Worm (Caenorhabditis elegans) whole organism, L1 larva: Measurements from ENCODE around the gene elt-2.
A peak's percentile ranks its signal among the peaks of the same experiment; 100 is the strongest.

Experiments used
- F16B12.6 ChIP-seq: fragments of 150-350 bp; optimal IDR thresholded peaks from 2 replicates; lab custom pipeline; 2014; ENCODE audit warnings: missing biosample characterization, missing genetic modification characterization
- Y116A8C.19 ChIP-seq: sonication (generic microtip); optimal IDR thresholded peaks from 2 replicates; lab custom pipeline; 2016; ENCODE audit warnings: missing compliant biosample characterization, missing genetic modification characterization, borderline replicate concordance
- aha-1 ChIP-seq: fragments of 150-350 bp; optimal IDR thresholded peaks from 2 replicates; lab custom pipeline; 2014; ENCODE audit warnings: missing biosample characterization, missing genetic modification characterization
- aly-2 ChIP-seq: fragments of 150-350 bp; optimal IDR thresholded peaks from 2 replicates; lab custom pipeline; 2014; ENCODE audit warnings: missing biosample characterization, missing genetic modification characterization
- ceh-8 ChIP-seq: fragments of 200-800 bp; sonication (Bioruptor generic); optimal IDR thresholded peaks from 2 replicates; lab custom pipeline; 2018; ENCODE audit warnings: mild to moderate bottlenecking, missing genetic modification characterization, moderate library complexity, missing compliant biosample characterization
- dsc-1 ChIP-seq: sonication (generic microtip); optimal IDR thresholded peaks from 2 replicates; lab custom pipeline; 2016; ENCODE audit warnings: mild to moderate bottlenecking, missing genetic modification characterization, missing compliant biosample characterization
- efl-1 ChIP-seq, 4 experiments: fragments of 150-350 bp; optimal IDR thresholded peaks in 3 of 4; peaks in 1 of 4; 1 replicate in 1 of 4; 2 replicates in 3 of 4; lab custom pipeline; 2014; ENCODE audit warnings: missing biosample characterization in 2 of 4, missing genetic modification characterization in 2 of 4, missing genetic modification reagents in 2 of 4
- ets-5 ChIP-seq: fragments of 200-800 bp; sonication (Bioruptor generic); IDR thresholded peaks from 2 replicates; pipeline ENCODE4 v1.3.6; 2022; ENCODE audit warnings: missing genetic modification characterization, missing compliant biosample characterization
- fkh-4 ChIP-seq: sonication (generic microtip); optimal IDR thresholded peaks from 2 replicates; lab custom pipeline; 2016; ENCODE audit warnings: missing compliant biosample characterization, missing genetic modification characterization, borderline replicate concordance
- fkh-8 ChIP-seq: sonication (generic microtip); optimal IDR thresholded peaks from 2 replicates; lab custom pipeline; 2016; ENCODE audit warnings: mild to moderate bottlenecking, missing genetic modification characterization, missing compliant biosample characterization
- grh-1 ChIP-seq: fragments of 200-800 bp; sonication (Bioruptor generic); IDR thresholded peaks from 2 replicates; pipeline ENCODE4 v1.3.6; 2022; ENCODE audit warnings: missing genetic modification reagents, missing genetic modification characterization, missing compliant biosample characterization
- hlh-4 ChIP-seq: sonication (generic microtip); optimal IDR thresholded peaks from 2 replicates; lab custom pipeline; 2016; ENCODE audit warnings: mild to moderate bottlenecking, missing genetic modification characterization, missing compliant biosample characterization
- hpl-2 ChIP-seq: fragments of 150-350 bp; optimal IDR thresholded peaks from 2 replicates; lab custom pipeline; 2014; ENCODE audit warnings: missing biosample characterization, missing genetic modification reagents, missing genetic modification characterization
- isw-1 ChIP-seq: fragments of 200-800 bp; sonication (Bioruptor generic); IDR thresholded peaks from 2 replicates; pipeline ENCODE4 v1.3.6; 2022; ENCODE audit warnings: missing genetic modification characterization, missing compliant biosample characterization
- lin-14 ChIP-seq: fragments of 200-800 bp; sonication (Bioruptor generic); optimal IDR thresholded peaks from 2 replicates; lab custom pipeline; 2018; ENCODE audit warnings: mild to moderate bottlenecking, missing genetic modification characterization, moderate library complexity, missing compliant biosample characterization
- lin-15B ChIP-seq: fragments of 150-350 bp; sonication (generic microtip); optimal IDR thresholded peaks from 3 replicates; lab custom pipeline; 2014; ENCODE audit warnings: missing biosample characterization, missing genetic modification characterization
- lir-3 ChIP-seq: sonication (generic microtip); optimal IDR thresholded peaks from 2 replicates; lab custom pipeline; 2016; ENCODE audit warnings: mild to moderate bottlenecking, missing genetic modification characterization, moderate library complexity, missing compliant biosample characterization; ENCODE audit not compliant: poor library complexity
- lsy-2 ChIP-seq, 2 experiments: fragments of 150-350 bp; optimal IDR thresholded peaks; 2 replicates each; lab custom pipeline; 2014; ENCODE audit warnings: missing biosample characterization in 2 of 2, missing genetic modification characterization in 2 of 2
- mef-2 ChIP-seq: fragments of 150-350 bp; optimal IDR thresholded peaks from 2 replicates; lab custom pipeline; 2014; ENCODE audit warnings: missing biosample characterization, missing genetic modification characterization
- nhr-12 ChIP-seq: sonication (generic microtip); optimal IDR thresholded peaks from 2 replicates; lab custom pipeline; 2017; ENCODE audit warnings: missing biosample characterization, missing genetic modification characterization
- nhr-20 ChIP-seq: sonication (generic microtip); optimal IDR thresholded peaks from 2 replicates; lab custom pipeline; 2016; ENCODE audit warnings: mild to moderate bottlenecking, missing genetic modification characterization, missing compliant biosample characterization
- nhr-77 ChIP-seq: fragments of 150-350 bp; optimal IDR thresholded peaks from 2 replicates; lab custom pipeline; 2014; ENCODE audit warnings: missing biosample characterization, missing genetic modification characterization
- nhr-84 ChIP-seq: sonication (generic microtip); optimal IDR thresholded peaks from 2 replicates; lab custom pipeline; 2017; ENCODE audit warnings: missing biosample characterization, missing genetic modification characterization
- nhr-85 ChIP-seq: sonication (generic microtip); peaks from one replicate; lab custom pipeline; 2016; ENCODE audit warnings: missing genetic modification characterization, inconsistent platforms, missing compliant biosample characterization
- pag-3 ChIP-seq: sonication (generic microtip); optimal IDR thresholded peaks from 2 replicates; lab custom pipeline; 2017; ENCODE audit warnings: missing genetic modification characterization, mild to moderate bottlenecking, missing compliant biosample characterization, antibody characterized with exemption, borderline replicate concordance; ENCODE audit not compliant: insufficient read depth
- pax-3 ChIP-seq: fragments of 200-800 bp; sonication (Bioruptor generic); optimal IDR thresholded peaks from 2 replicates; lab custom pipeline; 2018; ENCODE audit warnings: mild to moderate bottlenecking, missing genetic modification characterization, moderate library complexity, missing compliant biosample characterization
- pqm-1 ChIP-seq: sonication (generic microtip); optimal IDR thresholded peaks from 3 replicates; lab custom pipeline; 2017; ENCODE audit warnings: missing biosample characterization, missing genetic modification characterization
- sptf-1 ChIP-seq: fragments of 150-350 bp; optimal IDR thresholded peaks from 2 replicates; lab custom pipeline; 2014; ENCODE audit warnings: missing biosample characterization, missing genetic modification characterization
- sup-37 ChIP-seq: fragments of 200-800 bp; sonication (Bioruptor generic); optimal IDR thresholded peaks from 2 replicates; lab custom pipeline; 2018; ENCODE audit warnings: mild to moderate bottlenecking, missing genetic modification characterization, missing compliant biosample characterization
- tbx-2 ChIP-seq: sonication (generic microtip); optimal IDR thresholded peaks from 2 replicates; lab custom pipeline; 2016; ENCODE audit warnings: missing genetic modification characterization, missing compliant biosample characterization
- tlp-1 ChIP-seq: fragments of 150-350 bp; optimal IDR thresholded peaks from 2 replicates; lab custom pipeline; 2014; ENCODE audit warnings: missing biosample characterization, missing genetic modification characterization
- unc-130 ChIP-seq: fragments of 150-350 bp; optimal IDR thresholded peaks from 2 replicates; lab custom pipeline; 2017; ENCODE audit warnings: missing biosample characterization, missing genetic modification characterization, inconsistent platforms
- unc-62 ChIP-seq: fragments of 150-350 bp; optimal IDR thresholded peaks from 2 replicates; lab custom pipeline; 2014; ENCODE audit warnings: missing biosample characterization, missing genetic modification reagents, missing genetic modification characterization
- vab-15 ChIP-seq: sonication (generic microtip); optimal IDR thresholded peaks from 2 replicates; lab custom pipeline; 2017; ENCODE audit warnings: missing genotype, mild to moderate bottlenecking, missing genetic modification characterization, missing compliant biosample characterization
- zag-1 ChIP-seq: fragments of 150-350 bp; optimal IDR thresholded peaks from 2 replicates; lab custom pipeline; 2014; ENCODE audit warnings: missing biosample characterization, missing genetic modification characterization
- zip-4 ChIP-seq: fragments of 200-800 bp; sonication (Bioruptor generic); optimal IDR thresholded peaks from 2 replicates; lab custom pipeline; 2018; ENCODE audit warnings: mild to moderate bottlenecking, missing genetic modification characterization, moderate library complexity, missing compliant biosample characterization

elt-2 gene

DNA sequence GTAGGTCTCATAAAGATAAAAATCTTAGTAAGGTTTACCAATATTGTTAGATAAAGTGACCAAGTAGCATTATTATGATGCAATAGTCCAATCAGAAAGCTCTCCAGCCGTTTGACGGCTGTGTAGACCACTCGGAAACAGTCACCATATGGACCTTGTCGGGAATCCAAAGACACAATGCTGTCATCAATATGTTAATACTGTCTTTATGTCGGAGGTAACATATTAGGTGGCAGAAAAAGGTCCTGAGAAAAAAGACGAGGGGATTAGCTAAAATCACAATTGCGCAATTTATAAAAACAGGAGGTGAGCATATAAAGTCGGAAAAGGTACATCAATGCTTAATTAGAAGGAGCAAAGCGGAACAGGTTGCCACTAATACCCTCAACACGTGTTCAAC, 26.9 kb downstream of the elt-2 start:
- TF ChIP-seq unc-62 (GFP tag; lab: Kevin White, UChicago) (no peak), fkh-4 (tag; lab: Kevin White, UChicago) (no peak), isw-1 (GFP tag; lab: Robert Waterston, UW) (no peak), F16B12.6 (tag; lab: Kevin White, UChicago) (no peak), aly-2 (tag; lab: Kevin White, UChicago) (no peak), ets-5 (GFP tag; lab: Robert Waterston, UW) (no peak), zag-1 (tag; lab: Kevin White, UChicago) (no peak), hpl-2 (GFP tag; lab: Kevin White, UChicago) (no peak), pax-3 (tag; lab: Kevin White, UChicago) (no peak), lir-3 (tag; lab: Kevin White, UChicago) (no peak), nhr-84 (tag; lab: Kevin White, UChicago) (no peak)

DNA sequence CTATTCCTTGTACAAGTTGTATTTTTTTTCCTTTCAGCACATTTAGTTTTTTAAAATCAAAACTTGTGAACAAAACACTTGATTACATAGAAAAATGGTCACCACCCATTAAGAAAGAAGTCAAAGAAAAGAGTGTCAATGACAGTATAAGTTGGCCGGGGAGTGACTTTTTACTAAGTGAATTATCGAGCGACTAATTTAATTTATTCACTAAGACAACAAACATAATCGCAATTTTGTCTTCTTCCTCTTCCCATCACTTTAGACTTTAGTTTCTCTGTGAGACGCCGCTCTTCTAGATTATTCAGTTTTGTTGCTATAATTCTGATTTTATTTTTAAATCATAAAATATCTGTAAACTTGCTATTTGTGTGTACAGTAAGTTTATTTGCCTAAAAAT, 33.0 kb downstream of the elt-2 start:
- no peak for TF ChIP-seq vab-15 (tag; lab: Kevin White, UChicago)
- TF ChIP-seq nhr-77 (tag; lab: Kevin White, UChicago), result no peak
- TF ChIP-seq ceh-8 (GFP tag; lab: Kevin White, UChicago), result peak; percentile 63
- TF ChIP-seq nhr-85 (tag; lab: Kevin White, UChicago), result peak; percentile 64

DNA sequence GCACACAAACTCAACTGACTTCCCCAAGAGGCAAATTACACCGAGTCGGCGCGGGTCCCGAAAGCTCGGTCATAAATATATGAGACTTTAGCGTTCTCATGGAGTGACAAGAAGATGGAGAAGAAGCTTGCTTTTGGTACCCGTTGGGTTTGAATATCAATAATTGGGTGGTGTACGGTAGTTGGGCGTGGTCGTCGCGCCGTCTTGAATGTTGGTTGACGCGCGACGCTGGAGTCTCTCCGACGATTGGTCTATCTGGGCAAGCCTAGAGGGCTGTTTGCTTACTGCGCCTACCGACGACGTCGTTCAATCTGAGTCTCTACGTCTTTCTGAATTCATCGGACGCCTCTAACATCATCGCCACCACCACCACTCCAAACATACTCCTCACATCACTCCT, 33.8 kb downstream of the elt-2 start:
- TF ChIP-seq lin-14 (GFP tag; lab: Kevin White, UChicago), result no peak
- TF ChIP-seq lsy-2 (tag; optimal IDR thresholded peaks at IDR 0.05; lab: Kevin White, UChicago), result peak in 1 of 2 experiments; percentile 41
- no peak for TF ChIP-seq unc-130 (tag; lab: Kevin White, UChicago)
- no peak for TF ChIP-seq sup-37 (GFP tag; lab: Kevin White, UChicago)
- no peak for TF ChIP-seq sptf-1 (tag; lab: Kevin White, UChicago)
- TF ChIP-seq tlp-1 (tag; lab: Kevin White, UChicago), result no peak
- no peak for TF ChIP-seq nhr-20 (tag; lab: Kevin White, UChicago)

DNA sequence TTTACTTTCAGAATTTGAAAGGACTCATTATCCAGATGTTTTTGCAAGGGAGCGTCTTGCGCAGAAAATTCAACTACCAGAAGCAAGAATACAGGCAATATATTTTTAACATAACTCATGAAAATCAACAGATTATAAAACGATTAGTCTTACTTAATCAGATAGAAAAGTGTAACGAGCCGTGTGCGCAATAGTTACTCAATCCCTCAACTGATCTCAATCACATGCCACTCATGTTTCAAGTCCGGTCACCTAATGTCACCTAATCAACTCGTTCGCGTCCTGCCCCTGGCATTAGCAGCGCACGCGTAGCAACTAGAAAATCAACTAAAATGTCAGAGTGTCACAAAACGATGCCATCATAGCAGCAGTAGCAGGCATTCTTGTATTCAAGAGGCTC, 35.5 kb downstream of the elt-2 start:
- TF ChIP-seq grh-1 (GFP tag; lab: Robert Waterston, UW), result 0 out of 2 replicates have a peak, but pooled peaks have one; percentile 19
- no peak for TF ChIP-seq ets-5 (GFP tag; lab: Robert Waterston, UW)
- TF ChIP-seq nhr-12 (tag; lab: Kevin White, UChicago), result no peak
- TF ChIP-seq aha-1, result no peak
- no peak for TF ChIP-seq zag-1 (tag; lab: Kevin White, UChicago)
- peak; percentile 74 for TF ChIP-seq nhr-85 (tag; lab: Kevin White, UChicago)
- TF ChIP-seq fkh-8 (tag; lab: Kevin White, UChicago), result no peak

DNA sequence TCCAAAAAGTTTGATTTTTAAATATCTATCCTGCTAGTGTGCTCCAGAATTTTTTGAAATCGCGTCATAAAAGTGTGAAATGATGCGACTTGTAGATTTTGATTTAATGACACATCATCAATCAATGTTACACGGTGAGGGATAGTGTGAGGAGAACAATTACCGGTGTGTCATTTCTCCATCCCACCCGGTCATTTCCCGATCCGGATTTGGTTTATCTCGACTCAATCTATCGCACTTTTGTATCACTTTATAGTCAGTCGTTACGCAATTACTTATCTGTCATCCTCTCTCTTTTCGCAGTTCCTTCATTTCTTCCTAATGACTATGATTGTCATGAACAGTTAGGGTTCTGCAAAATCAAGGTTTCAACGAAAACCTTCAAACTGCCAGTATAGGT, 39.1 kb downstream of the elt-2 start:
- TF ChIP-seq mef-2 (tag; lab: Kevin White, UChicago) (no peak), vab-15 (tag; lab: Kevin White, UChicago) (no peak), aha-1 (no peak), efl-1 (optimal IDR thresholded peaks at IDR 0.05; lab: Kevin White, UChicago) (no peak), efl-1 (GFP tag; optimal IDR thresholded peaks at IDR 0.05 in 1 of 2; lab: Kevin White, UChicago) (peak in 1 of 2 experiments; percentile 71), dsc-1 (tag; lab: Kevin White, UChicago) (no peak), pax-3 (tag; lab: Kevin White, UChicago) (no peak), pqm-1 (tag; lab: Kevin White, UChicago) (no peak)

DNA sequence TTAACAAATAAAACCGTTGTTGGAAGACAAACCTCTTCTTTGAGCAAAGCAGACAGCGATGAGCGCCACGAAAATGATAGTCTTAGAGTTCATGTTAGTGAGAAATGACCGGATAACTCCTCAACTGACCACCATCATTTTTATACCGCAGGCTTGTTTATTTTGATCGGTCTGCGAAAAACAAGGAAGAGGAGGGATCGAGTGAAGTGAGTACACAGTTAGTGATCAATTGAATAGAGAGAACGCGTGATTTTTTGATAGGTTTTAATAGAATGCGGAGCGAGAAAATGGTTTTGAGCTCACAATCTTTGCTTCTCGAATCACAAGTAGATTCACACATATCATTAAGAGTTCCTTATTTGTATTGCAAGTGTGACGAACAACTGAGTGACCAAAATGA, 40.3 kb downstream of the elt-2 start, which contains the start of gene F14F3.4:
F14F3.4 (minus strand) TSS at position 101 of the 400 bp plus-strand sequence.
- TF ChIP-seq Y116A8C.19 (tag; lab: Kevin White, UChicago), result no peak
- TF ChIP-seq hlh-4 (tag; lab: Kevin White, UChicago), result no peak
- no peak for TF ChIP-seq lin-15B (tag; lab: Kevin White, UChicago)
- TF ChIP-seq fkh-8 (tag; lab: Kevin White, UChicago), result no peak
- no peak for TF ChIP-seq pag-3 (tag; lab: Kevin White, UChicago)
- TF ChIP-seq zip-4 (GFP tag; lab: Kevin White, UChicago), result no peak
- no peak for TF ChIP-seq tbx-2
- TF ChIP-seq, all 84 proteins: peak for 0
